Fruit fly (Drosophila melanogaster) whole organism, embryonic: Measurements from ENCODE around the gene CycE.

Source experiments
- CG10321 ChIP-seq: fragments of 200-800 bp; sonication (Bioruptor generic); IDR thresholded peaks from 2 replicates; pipeline ENCODE4 v1.3.6; 2022; ENCODE audit warnings: missing biosample characterization, missing genetic modification characterization
- CG11504 ChIP-seq: fragments of 200-800 bp; sonication (Bioruptor generic); optimal IDR thresholded peaks from 3 replicates; lab custom pipeline; 2019; ENCODE audit warnings: missing biosample characterization, mild to moderate bottlenecking, missing genetic modification characterization, moderate library complexity
- CG12155 ChIP-seq: fragments of 200-800 bp; sonication (Bioruptor generic); optimal IDR thresholded peaks from 3 replicates; lab custom pipeline; 2016; ENCODE audit warnings: missing biosample characterization, missing genetic modification characterization
- CG12391 ChIP-seq: fragments of 200-800 bp; sonication (Bioruptor generic); optimal IDR thresholded peaks from 3 replicates; lab custom pipeline; 2018; ENCODE audit warnings: missing biosample characterization, mild to moderate bottlenecking, missing genetic modification characterization, moderate library complexity
- CG15269 ChIP-seq: fragments of 200-800 bp; sonication (Bioruptor generic); optimal IDR thresholded peaks from 2 replicates; lab custom pipeline; 2018; ENCODE audit warnings: missing biosample characterization, mild to moderate bottlenecking, missing genetic modification characterization, moderate library complexity
- CG15479 ChIP-seq: fragments of 200-800 bp; sonication (Bioruptor generic); optimal IDR thresholded peaks from 3 replicates; lab custom pipeline; 2019; ENCODE audit warnings: missing biosample characterization, mild to moderate bottlenecking, missing genetic modification characterization, moderate library complexity
- CG17359 ChIP-seq: fragments of 200-800 bp; sonication (Bioruptor generic); optimal IDR thresholded peaks from 3 replicates; lab custom pipeline; 2018; ENCODE audit warnings: missing biosample characterization, mild to moderate bottlenecking, missing genetic modification characterization, moderate library complexity
- CG17612 ChIP-seq: fragments of 200-800 bp; sonication (Bioruptor generic); IDR thresholded peaks from 2 replicates; pipeline ENCODE4 v1.3.6; 2022; ENCODE audit warnings: missing biosample characterization, missing genetic modification characterization
- CG17802 ChIP-seq: fragments of 200-800 bp; sonication (Bioruptor generic); optimal IDR thresholded peaks from 2 replicates; lab custom pipeline; 2018; ENCODE audit warnings: missing biosample characterization, mild to moderate bottlenecking, missing genetic modification characterization, moderate library complexity
- CG3281 ChIP-seq: fragments of 200-800 bp; sonication (Bioruptor generic); optimal IDR thresholded peaks from 3 replicates; lab custom pipeline; 2017; ENCODE audit warnings: missing biosample characterization, mild to moderate bottlenecking, missing genetic modification characterization
- CG3726 ChIP-seq: fragments of 200-800 bp; sonication (Bioruptor generic); IDR thresholded peaks from 3 replicates; pipeline ENCODE4, ENCODE4 v1.3.6; 2022; ENCODE audit warnings: missing biosample characterization, missing genetic modification characterization
- CG42726 ChIP-seq: fragments of 200-800 bp; sonication (Bioruptor generic); IDR thresholded peaks from 2 replicates; pipeline ENCODE4 v1.3.6; 2022; ENCODE audit warnings: missing biosample characterization, missing genetic modification characterization; ENCODE audit not compliant: partially characterized antibody
- CG4404 ChIP-seq: fragments of 200-800 bp; sonication (Bioruptor generic); IDR thresholded peaks from 2 replicates; pipeline ENCODE4 v1.3.6; 2022; ENCODE audit warnings: missing biosample characterization, missing genetic modification characterization
- CG6654 ChIP-seq: fragments of 200-800 bp; sonication (Bioruptor generic); optimal IDR thresholded peaks from 2 replicates; lab custom pipeline; 2017; ENCODE audit warnings: missing biosample characterization, mild to moderate bottlenecking, missing genetic modification characterization
- CG7839 ChIP-seq: fragments of 200-800 bp; sonication (Bioruptor generic); optimal IDR thresholded peaks from 3 replicates; lab custom pipeline; 2018; ENCODE audit warnings: missing biosample characterization, mild to moderate bottlenecking, missing genetic modification characterization, moderate library complexity
- CG8089 ChIP-seq: fragments of 200-800 bp; sonication (Bioruptor generic); optimal IDR thresholded peaks from 3 replicates; lab custom pipeline; 2016; ENCODE audit warnings: missing biosample characterization, missing genetic modification characterization
- CG8281 ChIP-seq: fragments of 200-800 bp; sonication (Bioruptor generic); optimal IDR thresholded peaks from 2 replicates; lab custom pipeline; 2018; ENCODE audit warnings: missing biosample characterization, mild to moderate bottlenecking, missing genetic modification characterization, moderate library complexity
- CG8359 ChIP-seq: fragments of 200-800 bp; sonication (Bioruptor generic); optimal IDR thresholded peaks from 2 replicates; lab custom pipeline; 2017; ENCODE audit warnings: missing biosample characterization, mild to moderate bottlenecking, missing genetic modification characterization, borderline replicate concordance
- CG9437 ChIP-seq: fragments of 200-800 bp; sonication (Bioruptor generic); optimal IDR thresholded peaks from 2 replicates; lab custom pipeline; 2018; ENCODE audit warnings: missing biosample characterization, mild to moderate bottlenecking, missing genetic modification characterization
- D19B ChIP-seq: fragments of 200-800 bp; sonication (Bioruptor generic); optimal IDR thresholded peaks from 2 replicates; lab custom pipeline; 2017; ENCODE audit warnings: missing biosample characterization, mild to moderate bottlenecking, missing genetic modification characterization
- Dip2 ChIP-seq: fragments of 200-800 bp; sonication (Bioruptor generic); IDR thresholded peaks from 2 replicates; pipeline ENCODE4 v1.3.6; 2022; ENCODE audit warnings: missing biosample characterization, missing genetic modification characterization
- Dp ChIP-seq: fragments of 200-800 bp; sonication (Bioruptor generic); optimal IDR thresholded peaks from 2 replicates; lab custom pipeline; 2018; ENCODE audit warnings: missing biosample characterization, mild to moderate bottlenecking, missing genetic modification characterization, moderate library complexity
- E2f1 ChIP-seq: fragments of 200-800 bp; sonication (Bioruptor generic); IDR thresholded peaks from 2 replicates; pipeline ENCODE4 v1.3.6; 2022; ENCODE audit warnings: missing biosample characterization, missing genetic modification characterization
- Hand ChIP-seq: fragments of 200-800 bp; sonication (Bioruptor generic); optimal IDR thresholded peaks from 2 replicates; lab custom pipeline; 2017; ENCODE audit warnings: mild to moderate bottlenecking, missing biosample characterization, missing genetic modification reagents, missing genetic modification characterization
- Lhr ChIP-seq: fragments of 200-800 bp; sonication (Bioruptor generic); optimal IDR thresholded peaks from 3 replicates; lab custom pipeline; 2017; ENCODE audit warnings: mild to moderate bottlenecking, missing biosample characterization, missing genetic modification reagents, missing genetic modification characterization
- MBD-R2 ChIP-seq: fragments of 200-800 bp; sonication (Bioruptor generic); IDR thresholded peaks from 2 replicates; pipeline ENCODE4 v1.3.6; 2022; ENCODE audit warnings: missing biosample characterization, missing genetic modification characterization
- Mad ChIP-seq: fragments of 200-800 bp; sonication (Bioruptor generic); optimal IDR thresholded peaks from 2 replicates; lab custom pipeline; 2016; ENCODE audit warnings: missing biosample characterization, missing genetic modification characterization
- NK7.1 ChIP-seq: fragments of 200-800 bp; sonication (Bioruptor generic); optimal IDR thresholded peaks from 3 replicates; lab custom pipeline; 2016; ENCODE audit warnings: missing biosample characterization, missing genetic modification characterization
- Nf-YC ChIP-seq: fragments of 200-800 bp; optimal IDR thresholded peaks from 3 replicates; lab custom pipeline; 2019; ENCODE audit warnings: missing biosample characterization, mild to moderate bottlenecking, missing genetic modification characterization, moderate library complexity
- Rx ChIP-seq: fragments of 200-800 bp; sonication (Bioruptor generic); IDR thresholded peaks from 2 replicates; pipeline ENCODE4 v1.3.6; 2022; ENCODE audit warnings: missing biosample characterization, missing genetic modification characterization
- Sry-β ChIP-seq: fragments of 200-800 bp; sonication (Bioruptor generic); optimal IDR thresholded peaks from 2 replicates; lab custom pipeline; 2018; ENCODE audit warnings: missing biosample characterization, mild to moderate bottlenecking, missing genetic modification characterization, moderate library complexity
- Taf1 ChIP-seq: fragments of 200-800 bp; sonication (Bioruptor generic); IDR thresholded peaks from 2 replicates; pipeline ENCODE4 v1.3.6; 2022; ENCODE audit warnings: missing biosample characterization, missing genetic modification characterization
- ci ChIP-seq: fragments of 200-800 bp; sonication (Bioruptor generic); IDR thresholded peaks from 3 replicates; pipeline ENCODE4 v1.3.6; 2022; ENCODE audit warnings: missing biosample characterization, missing genetic modification characterization
- crc ChIP-seq: fragments of 200-800 bp; sonication (Bioruptor generic); optimal IDR thresholded peaks from 2 replicates; lab custom pipeline; 2016; ENCODE audit warnings: missing biosample characterization, missing genetic modification characterization
- ftz-f1 ChIP-seq: fragments of 200-800 bp; sonication (Bioruptor generic); optimal IDR thresholded peaks from 2 replicates; lab custom pipeline; 2016; ENCODE audit warnings: missing biosample characterization, missing genetic modification characterization
- jigr1 ChIP-seq: fragments of 200-800 bp; sonication (Bioruptor generic); IDR thresholded peaks from 3 replicates; pipeline ENCODE4 v1.3.6; 2022; ENCODE audit warnings: missing biosample characterization, missing genetic modification characterization
- oc ChIP-seq: fragments of 200-800 bp; sonication (Bioruptor generic); optimal IDR thresholded peaks from 2 replicates; lab custom pipeline; 2018; ENCODE audit warnings: missing biosample characterization, mild to moderate bottlenecking, missing genetic modification characterization, moderate library complexity
- pan ChIP-seq, 4 experiments: fragments of >200 bp in 3 of 4; fragments of 200-800 bp in 1 of 4; sonication (Bioruptor generic) in 1 of 4; optimal IDR thresholded peaks in 3 of 4; IDR thresholded peaks in 1 of 4; 2 replicates each; pipeline versions ENCODE4 v1.3.6 to Lab custom; 2017 to 2022; ENCODE audit warnings: missing biosample characterization in 2 of 4, missing genetic modification characterization in 2 of 4, mixed read lengths in 1 of 4
- prd ChIP-seq, 3 experiments: fragments of >200 bp in 2 of 3; fragments of 200-800 bp in 1 of 3; sonication (Bioruptor generic) in 1 of 3; optimal IDR thresholded peaks in 2 of 3; IDR thresholded peaks in 1 of 3; 2 replicates in 2 of 3; 3 replicates in 1 of 3; pipeline versions ENCODE4 v1.3.6 to Lab custom; 2017 to 2022; ENCODE audit warnings: missing biosample characterization in 1 of 3, missing genetic modification characterization in 1 of 3
- pzg ChIP-seq: fragments of 200-800 bp; sonication (Bioruptor generic); optimal IDR thresholded peaks from 3 replicates; lab custom pipeline; 2018; ENCODE audit warnings: missing biosample characterization, mild to moderate bottlenecking, missing genetic modification characterization, moderate library complexity
- sens ChIP-seq: fragments of 200-800 bp; sonication (Bioruptor generic); peaks from one replicate; lab custom pipeline; 2016; ENCODE audit warnings: missing biosample characterization, missing genetic modification characterization
- shn ChIP-seq: fragments of 200-800 bp; sonication (Bioruptor generic); optimal IDR thresholded peaks from 3 replicates; lab custom pipeline; 2016; ENCODE audit warnings: missing biosample characterization, missing genetic modification characterization
- slou ChIP-seq: fragments of 200-800 bp; sonication (Bioruptor generic); optimal IDR thresholded peaks from 3 replicates; lab custom pipeline; 2016; ENCODE audit warnings: missing biosample characterization, missing genetic modification characterization
- ttk ChIP-seq: fragments of 200-800 bp; sonication (Bioruptor generic); IDR thresholded peaks from 2 replicates; pipeline ENCODE4 v2.1.2; 2022; ENCODE audit warnings: missing biosample characterization, missing genetic modification characterization
- wdn ChIP-seq: fragments of 200-800 bp; sonication (Bioruptor generic); IDR thresholded peaks from 2 replicates; pipeline ENCODE4 v1.3.6; 2022; ENCODE audit warnings: missing biosample characterization, missing genetic modification characterization
- wor ChIP-seq: fragments of 200-800 bp; sonication (Bioruptor generic); IDR thresholded peaks from 2 replicates; pipeline ENCODE4 v1.3.6; 2022; ENCODE audit warnings: missing biosample characterization, missing genetic modification characterization
- zf30C ChIP-seq: fragments of 200-800 bp; sonication (Bioruptor generic); optimal IDR thresholded peaks from 3 replicates; lab custom pipeline; 2018; ENCODE audit warnings: missing biosample characterization, mild to moderate bottlenecking, missing genetic modification characterization

Gene CycE

dm6 chr2L:15761409-15762407, 13.8 kb upstream of the CycE start (continued):
- TF ChIP-seq CG3281 (GFP tag; lab: Kevin White, UChicago) (peak; percentile 51), zf30C (GFP tag; lab: Kevin White, UChicago) (peak; percentile 91), Nf-YC (tag; lab: Kevin White, UChicago) (peak; percentile 41), pan (optimal IDR thresholded peaks at IDR 0.05; lab: Kevin White, UChicago) (no peak), pan (GFP tag; optimal IDR thresholded peaks at IDR 0.05 in 1 of 2, IDR thresholded peaks at IDR 0.05 in 1 of 2) (peak in 1 of 2 experiments; percentile 88), CG4404 (GFP tag; lab: Robert Waterston, UW) (peak; percentile 76), Mad (peak; percentile 34), Rx (no peak), Sry-β (GFP tag; lab: Kevin White, UChicago) (peak; percentile 5), ftz-f1 (GFP tag; lab: Kevin White, UChicago) (no peak), sens (peak; percentile 92), CG10321 (peak; percentile 37; the same call in 1 of the 2 replicates), CG3726 (0 out of 3 replicates have a peak, but pooled peaks have one; percentile 50), Lhr (GFP tag; lab: Kevin White, UChicago) (no peak), E2f1 (GFP tag; lab: Robert Waterston, UW) (peak; percentile 85), CG8089 (GFP tag; lab: Kevin White, UChicago) (peak; percentile 48), CG17612 (no peak), D19B (GFP tag; lab: Kevin White, UChicago) (peak; percentile 23), CG17802 (tag; lab: Kevin White, UChicago) (peak; percentile 13), wdn (GFP tag; lab: Robert Waterston, UW) (no peak), CG15269 (tag; lab: Kevin White, UChicago) (peak; percentile 83), shn (GFP tag; lab: Kevin White, UChicago) (peak; percentile 37), Dp (no peak), pzg (GFP tag; lab: Kevin White, UChicago) (no peak), CG12155 (GFP tag; lab: Kevin White, UChicago) (peak; percentile 53), wor (GFP tag; lab: Robert Waterston, UW) (peak; percentile 84), CG6654 (GFP tag; lab: Kevin White, UChicago) (no peak), Dip2 (no peak), CG42726 (GFP tag; lab: Robert Waterston, UW) (no peak), jigr1 (peak; percentile 66; the same call in 2 of the 3 replicates), crc (GFP tag; lab: Kevin White, UChicago) (no peak), prd (optimal IDR thresholded peaks at IDR 0.05; lab: Kevin White, UChicago) (no peak), prd (GFP tag; IDR thresholded peaks at IDR 0.05; lab: Robert Waterston, UW) (peak; percentile 85), CG7839 (peak; percentile 80), CG12391 (tag; lab: Kevin White, UChicago) (peak; percentile 88), CG8359 (GFP tag; lab: Kevin White, UChicago) (peak; percentile 21), CG15479 (GFP tag; lab: Kevin White, UChicago) (peak; percentile 43), oc (tag; lab: Kevin White, UChicago) (peak; percentile 55), CG9437 (GFP tag; lab: Kevin White, UChicago) (peak; percentile 89), Taf1 (peak; percentile 46; the same call in 1 of the 2 replicates), Hand (GFP tag; lab: Kevin White, UChicago) (no peak), NK7.1 (GFP tag; lab: Kevin White, UChicago) (peak; percentile 19), MBD-R2 (no peak), slou (peak; percentile 16), CG8281 (peak; percentile 41), CG11504 (tag; lab: Kevin White, UChicago) (peak; percentile 87), CG17359 (peak; percentile 86), ci (GFP tag; lab: Robert Waterston, UW) (peak; percentile 82), ttk (peak; percentile 85)
